Worm (Caenorhabditis elegans) whole organism, mixed stage, embryonic: ENCODE results near the gene fbxb-98.

Experiments used
- lin-13 ChIP-seq: fragments of 150-350 bp; optimal IDR thresholded peaks from 2 replicates; lab custom pipeline; 2014; ENCODE audit warnings: missing biosample characterization, missing genetic modification characterization
- pha-4 ChIP-seq: fragments of 150-350 bp; optimal IDR thresholded peaks from 2 replicates; lab custom pipeline; 2018; ENCODE audit warnings: missing biosample characterization, missing genetic modification reagents, missing genetic modification characterization

ce11 chrII:1895278-1895677 is 32.8 kb downstream of the fbxb-98 start, which contains the start of gene C46F9.5:
- TF ChIP-seq pha-4 (tag; lab: Kevin White, UChicago): no peak
- no peak for TF ChIP-seq lin-13
